Worm (Caenorhabditis elegans): Measurements from ENCODE around the gene hrpf-2.

- no peak for TF ChIP-seq dao-5 (tag; optimal IDR thresholded peaks at IDR 0.05)
- TF ChIP-seq him-1 (tag; optimal IDR thresholded peaks at IDR 0.05): no peak
These were observed 4.1 kb downstream of the hrpf-2 start for ce11 chrIV:6372267-6372666.

Measured in whole organism, L4/young adult.